Fruit fly (Drosophila melanogaster) whole organism, embryonic: Measurements from ENCODE around the gene odd.

Source experiments
- Bteb2 ChIP-seq: fragments of 200-800 bp; sonication (Bioruptor generic); optimal IDR thresholded peaks from 2 replicates; lab custom pipeline; 2016; ENCODE audit warnings: missing biosample characterization, missing genetic modification characterization
- CG12104 ChIP-seq: fragments of 200-800 bp; sonication (Bioruptor generic); optimal IDR thresholded peaks from 3 replicates; lab custom pipeline; 2016; ENCODE audit warnings: missing biosample characterization, missing genetic modification characterization
- CG12219 ChIP-seq: fragments of 200-800 bp; sonication (Bioruptor generic); optimal IDR thresholded peaks from 3 replicates; lab custom pipeline; 2018; ENCODE audit warnings: missing biosample characterization, mild to moderate bottlenecking, missing genetic modification characterization
- CG13287 ChIP-seq: fragments of 200-800 bp; sonication (Bioruptor generic); IDR thresholded peaks from 2 replicates; pipeline ENCODE4 v1.3.6; 2022; ENCODE audit warnings: missing biosample characterization, missing genetic modification characterization; ENCODE audit not compliant: partially characterized antibody
- CG14050 ChIP-seq: fragments of 200-800 bp; sonication (Bioruptor generic); IDR thresholded peaks from 3 replicates; pipeline ENCODE4 v1.3.6; 2022; ENCODE audit warnings: missing biosample characterization, missing genetic modification characterization
- CG15073 ChIP-seq: fragments of 200-800 bp; sonication (Bioruptor generic); optimal IDR thresholded peaks from 2 replicates; lab custom pipeline; 2016; ENCODE audit warnings: missing biosample characterization, missing genetic modification characterization
- CG15601 ChIP-seq: fragments of 200-800 bp; sonication (Bioruptor generic); optimal IDR thresholded peaks from 3 replicates; lab custom pipeline; 2019; ENCODE audit warnings: missing biosample characterization, mild to moderate bottlenecking, missing genetic modification characterization, moderate library complexity
- CG1603 ChIP-seq: fragments of 200-800 bp; sonication (Bioruptor generic); optimal IDR thresholded peaks from 2 replicates; lab custom pipeline; 2019; ENCODE audit warnings: missing biosample characterization, mild to moderate bottlenecking, missing genetic modification characterization, moderate library complexity
- CG1647 ChIP-seq: fragments of 200-800 bp; sonication (Bioruptor generic); optimal IDR thresholded peaks from 3 replicates; lab custom pipeline; 2016; ENCODE audit warnings: missing biosample characterization, missing genetic modification characterization
- CG16813 ChIP-seq: fragments of 200-800 bp; sonication (Bioruptor generic); IDR thresholded peaks from 3 replicates; pipeline ENCODE4 v1.3.6; 2022; ENCODE audit warnings: missing biosample characterization, missing genetic modification characterization; ENCODE audit not compliant: partially characterized antibody
- CG17328 ChIP-seq: fragments of 200-800 bp; sonication (Bioruptor generic); IDR thresholded peaks from 2 replicates; pipeline ENCODE4 v1.3.6; 2022; ENCODE audit warnings: missing biosample characterization, missing genetic modification characterization
- CG17568 ChIP-seq: fragments of 200-800 bp; sonication (Bioruptor generic); optimal IDR thresholded peaks from 2 replicates; lab custom pipeline; 2018; ENCODE audit warnings: missing biosample characterization, mild to moderate bottlenecking, missing genetic modification characterization, moderate library complexity
- CG2116 ChIP-seq: fragments of 200-800 bp; sonication (Bioruptor generic); optimal IDR thresholded peaks from 3 replicates; lab custom pipeline; 2018; ENCODE audit warnings: missing biosample characterization, mild to moderate bottlenecking, missing genetic modification characterization
- CG31365 ChIP-seq: fragments of 200-800 bp; sonication (Bioruptor generic); optimal IDR thresholded peaks from 2 replicates; lab custom pipeline; 2018; ENCODE audit warnings: missing biosample characterization, mild to moderate bottlenecking, missing genetic modification characterization
- CG32772 ChIP-seq: fragments of 200-800 bp; sonication (Bioruptor generic); IDR thresholded peaks from 2 replicates; pipeline ENCODE4 v1.3.6; 2022; ENCODE audit warnings: missing biosample characterization, missing genetic modification characterization
- CG34376 ChIP-seq: fragments of 200-800 bp; sonication (Bioruptor generic); optimal IDR thresholded peaks from 2 replicates; lab custom pipeline; 2018; ENCODE audit warnings: missing biosample characterization, mild to moderate bottlenecking, missing genetic modification characterization
- CG6689 ChIP-seq: fragments of 200-800 bp; sonication (Bioruptor generic); IDR thresholded peaks from 2 replicates; pipeline ENCODE4 v1.3.6; 2022; ENCODE audit warnings: missing biosample characterization, missing genetic modification characterization
- CG6813 ChIP-seq: fragments of 200-800 bp; sonication (Bioruptor generic); optimal IDR thresholded peaks from 2 replicates; lab custom pipeline; 2017; ENCODE audit warnings: missing biosample characterization, missing genetic modification characterization, mild to moderate bottlenecking, moderate library complexity, missing genetic modification reagents
- CG6854 ChIP-seq: fragments of 200-800 bp; sonication (Bioruptor generic); optimal IDR thresholded peaks from 3 replicates; lab custom pipeline; 2017; ENCODE audit warnings: missing biosample characterization, mild to moderate bottlenecking, missing genetic modification characterization
- CG8765 ChIP-seq: fragments of 200-800 bp; sonication (Bioruptor generic); IDR thresholded peaks from 2 replicates; pipeline ENCODE4 v1.3.6; 2022; ENCODE audit warnings: missing biosample characterization, missing genetic modification characterization
- Dll ChIP-seq: fragments of 200-800 bp; sonication (Bioruptor generic); IDR thresholded peaks from 4 replicates; pipeline ENCODE4 v1.3.6; 2022; ENCODE audit warnings: missing biosample characterization, missing genetic modification characterization; ENCODE audit not compliant: partially characterized antibody
- NC2β ChIP-seq: fragments of 200-800 bp; sonication (Bioruptor generic); optimal IDR thresholded peaks from 2 replicates; lab custom pipeline; 2016; ENCODE audit warnings: missing biosample characterization, missing genetic modification characterization
- Nf-YC ChIP-seq: fragments of 200-800 bp; optimal IDR thresholded peaks from 3 replicates; lab custom pipeline; 2019; ENCODE audit warnings: missing biosample characterization, mild to moderate bottlenecking, missing genetic modification characterization, moderate library complexity
- Opbp ChIP-seq: fragments of 200-800 bp; sonication (Bioruptor generic); IDR thresholded peaks from 3 replicates; pipeline ENCODE4 v1.3.6; 2022; ENCODE audit warnings: missing biosample characterization, missing genetic modification characterization; ENCODE audit not compliant: partially characterized antibody
- Ravus ChIP-seq: fragments of 200-800 bp; sonication (Bioruptor generic); IDR thresholded peaks from 2 replicates; pipeline ENCODE4 v1.3.6; 2022; ENCODE audit warnings: missing biosample characterization, missing genetic modification characterization
- Sox100B ChIP-seq: fragments of 200-800 bp; sonication (Bioruptor generic); optimal IDR thresholded peaks from 3 replicates; lab custom pipeline; 2018; ENCODE audit warnings: missing biosample characterization, mild to moderate bottlenecking, missing genetic modification characterization
- Sox102F ChIP-seq: fragments of 200-800 bp; sonication (Bioruptor generic); optimal IDR thresholded peaks from 2 replicates; lab custom pipeline; 2018; ENCODE audit warnings: missing biosample characterization, mild to moderate bottlenecking, missing genetic modification characterization, moderate library complexity
- TFAM ChIP-seq: fragments of 200-800 bp; sonication (Bioruptor generic); optimal IDR thresholded peaks from 2 replicates; lab custom pipeline; 2017; ENCODE audit warnings: missing biosample characterization, missing genetic modification characterization, inconsistent platforms
- Trl ChIP-seq, 3 experiments: fragments of >200 bp in 2 of 3; fragments of 200-800 bp in 1 of 3; sonication (Bioruptor generic) in 1 of 3; optimal IDR thresholded peaks; 2 replicates in 1 of 3; 3 replicates in 2 of 3; lab custom pipeline; 2016 to 2017; ENCODE audit warnings: missing biosample characterization in 1 of 3, missing genetic modification characterization in 1 of 3
- bigmax ChIP-seq: fragments of 200-800 bp; sonication (Bioruptor generic); optimal IDR thresholded peaks from 2 replicates; lab custom pipeline; 2018; ENCODE audit warnings: missing biosample characterization, mild to moderate bottlenecking, missing genetic modification characterization
- cwo ChIP-seq: fragments of 200-800 bp; sonication (Bioruptor generic); optimal IDR thresholded peaks from 3 replicates; lab custom pipeline; 2017; ENCODE audit warnings: missing biosample characterization, missing genetic modification characterization, mild to moderate bottlenecking, moderate library complexity, missing genetic modification reagents
- dysf ChIP-seq: fragments of 200-800 bp; sonication (Bioruptor generic); IDR thresholded peaks from 3 replicates; pipeline ENCODE4 v1.3.6; 2022; ENCODE audit warnings: missing biosample characterization, missing genetic modification characterization
- en ChIP-seq: fragments of 200-800 bp; sonication (Bioruptor generic); optimal IDR thresholded peaks from 2 replicates; lab custom pipeline; 2016; ENCODE audit warnings: missing biosample characterization, missing genetic modification characterization
- fd96Cb ChIP-seq: fragments of 200-800 bp; sonication (Bioruptor generic); optimal IDR thresholded peaks from 2 replicates; lab custom pipeline; 2018; ENCODE audit warnings: missing biosample characterization, mild to moderate bottlenecking, missing genetic modification characterization, moderate library complexity
- fru ChIP-seq: fragments of >200 bp; optimal IDR thresholded peaks from 2 replicates; lab custom pipeline; 2017
- gcm2 ChIP-seq: fragments of 200-800 bp; sonication (Bioruptor generic); optimal IDR thresholded peaks from 2 replicates; lab custom pipeline; 2016; ENCODE audit warnings: missing biosample characterization, missing genetic modification characterization
- ham ChIP-seq: fragments of 200-800 bp; sonication (Bioruptor generic); IDR thresholded peaks from 2 replicates; pipeline ENCODE4 v1.3.6; 2022; ENCODE audit warnings: missing biosample characterization, missing genetic modification characterization
- hkb ChIP-seq, 2 experiments: fragments of 200-800 bp in 1 of 2; fragments of >200 bp in 1 of 2; sonication (Bioruptor generic) in 1 of 2; IDR thresholded peaks in 1 of 2; optimal IDR thresholded peaks in 1 of 2; 2 replicates each; pipeline versions ENCODE4 v1.3.6 to Lab custom; 2017 to 2022; ENCODE audit warnings: missing biosample characterization in 1 of 2, missing genetic modification characterization in 1 of 2
- klu ChIP-seq: fragments of 200-800 bp; sonication (Bioruptor generic); IDR thresholded peaks from 2 replicates; pipeline ENCODE4 v1.3.6; 2022; ENCODE audit warnings: missing biosample characterization, missing genetic modification characterization
- odd ChIP-seq: fragments of 200-800 bp; sonication (Bioruptor generic); optimal IDR thresholded peaks from 2 replicates; lab custom pipeline; 2017; ENCODE audit warnings: missing biosample characterization, mild to moderate bottlenecking, missing genetic modification characterization
- org-1 ChIP-seq: fragments of 200-800 bp; sonication (Bioruptor generic); optimal IDR thresholded peaks from 2 replicates; lab custom pipeline; 2017; ENCODE audit warnings: missing biosample characterization, missing genetic modification characterization
- prd ChIP-seq, 3 experiments: fragments of >200 bp in 2 of 3; fragments of 200-800 bp in 1 of 3; sonication (Bioruptor generic) in 1 of 3; optimal IDR thresholded peaks in 2 of 3; IDR thresholded peaks in 1 of 3; 2 replicates in 2 of 3; 3 replicates in 1 of 3; pipeline versions ENCODE4 v1.3.6 to Lab custom; 2017 to 2022; ENCODE audit warnings: missing biosample characterization in 1 of 3, missing genetic modification characterization in 1 of 3
- pros ChIP-seq: fragments of 200-800 bp; sonication (Bioruptor generic); optimal IDR thresholded peaks from 3 replicates; lab custom pipeline; 2019; ENCODE audit warnings: missing biosample characterization, mild to moderate bottlenecking, missing genetic modification characterization, moderate library complexity
- psq ChIP-seq: fragments of 200-800 bp; sonication (Bioruptor generic); optimal IDR thresholded peaks from 2 replicates; lab custom pipeline; 2017; ENCODE audit warnings: missing biosample characterization, missing genetic modification characterization
- sim ChIP-seq: fragments of 200-800 bp; sonication (Bioruptor generic); IDR thresholded peaks from 2 replicates; pipeline ENCODE4 v1.3.6; 2022; ENCODE audit warnings: missing biosample characterization, missing genetic modification characterization
- so ChIP-seq: fragments of 200-800 bp; sonication (Bioruptor generic); IDR thresholded peaks from 3 replicates; pipeline ENCODE4 v1.3.6; 2022; ENCODE audit warnings: missing biosample characterization, missing genetic modification characterization
- sob ChIP-seq: fragments of 200-800 bp; sonication (Bioruptor generic); IDR thresholded peaks from 2 replicates; pipeline ENCODE4 v1.3.6; 2022; ENCODE audit warnings: missing biosample characterization, missing genetic modification characterization
- sr ChIP-seq: fragments of 200-800 bp; sonication (Bioruptor generic); IDR thresholded peaks from 3 replicates; pipeline ENCODE4 v1.3.6; 2022; ENCODE audit warnings: missing biosample characterization, missing genetic modification characterization
- sug ChIP-seq: fragments of 200-800 bp; optimal IDR thresholded peaks from 2 replicates; lab custom pipeline; 2019; ENCODE audit warnings: missing biosample characterization, mild to moderate bottlenecking, missing genetic modification characterization, moderate library complexity
- trem ChIP-seq: fragments of 200-800 bp; optimal IDR thresholded peaks from 3 replicates; lab custom pipeline; 2019; ENCODE audit warnings: missing biosample characterization, mild to moderate bottlenecking, missing genetic modification characterization, moderate library complexity

Gene odd

DNA sequence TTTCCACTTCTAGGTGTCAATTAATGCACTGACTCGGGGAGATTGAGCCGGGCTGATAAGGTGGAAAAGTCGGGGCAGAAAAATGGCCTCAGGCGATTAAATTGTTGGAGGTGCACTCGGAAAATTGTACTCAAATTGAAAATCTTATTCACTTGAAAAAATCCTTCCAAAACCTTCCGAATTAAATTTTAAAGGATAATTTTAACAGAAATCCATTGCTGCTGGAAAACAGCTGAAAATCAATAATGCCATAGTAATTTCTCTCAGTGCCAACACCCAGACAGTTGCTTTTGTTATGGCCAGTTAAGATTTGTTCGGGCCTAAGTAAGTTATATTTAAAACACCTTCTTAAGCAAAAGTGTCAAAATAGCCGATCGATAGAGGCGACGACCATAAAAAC, 5.7 kb downstream of the odd start (continued):
- TF ChIP-seq Sox102F (GFP tag; lab: Kevin White, UChicago) (no peak), CG16813 (GFP tag; lab: Robert Waterston, UW) (no peak), Ravus (no peak), Bteb2 (GFP tag; lab: Kevin White, UChicago) (no peak), cwo (GFP tag; lab: Kevin White, UChicago) (no peak), ham (GFP tag; lab: Robert Waterston, UW) (no peak), CG12219 (GFP tag; lab: Kevin White, UChicago) (no peak), sr (GFP tag; lab: Robert Waterston, UW) (no peak), CG1603 (peak; percentile 56), prd (optimal IDR thresholded peaks at IDR 0.05; lab: Kevin White, UChicago) (no peak), prd (GFP tag; IDR thresholded peaks at IDR 0.05; lab: Robert Waterston, UW) (peak; percentile 78), Trl (optimal IDR thresholded peaks at IDR 0.05; lab: Kevin White, UChicago) (no peak), Trl (GFP tag; optimal IDR thresholded peaks at IDR 0.05; lab: Kevin White, UChicago) (peak; percentile 26), Opbp (no peak), fru (lab: Kevin White, UChicago) (no peak), bigmax (GFP tag; lab: Kevin White, UChicago) (no peak), CG8765 (peak; percentile 70), Sox100B (no peak), CG13287 (no peak), CG32772 (GFP tag; lab: Robert Waterston, UW) (peak; percentile 43; the same call in 1 of the 2 replicates), CG14050 (no peak), odd (peak; percentile 28), Dll (GFP tag; lab: Robert Waterston, UW) (no peak), en (GFP tag; lab: Kevin White, UChicago) (no peak), hkb (optimal IDR thresholded peaks at IDR 0.05; lab: Kevin White, UChicago) (no peak), hkb (GFP tag; IDR thresholded peaks at IDR 0.05; lab: Robert Waterston, UW) (0 out of 2 replicates have a peak, but pooled peaks have one; percentile 10), dysf (GFP tag; lab: Robert Waterston, UW) (0 out of 3 replicates have a peak, but pooled peaks have one; percentile 30), so (GFP tag; lab: Robert Waterston, UW) (no peak), trem (no peak), klu (GFP tag; lab: Robert Waterston, UW) (no peak), CG6854 (GFP tag; lab: Kevin White, UChicago) (no peak), psq (GFP tag; lab: Kevin White, UChicago) (no peak), CG15601 (tag; lab: Kevin White, UChicago) (peak; percentile 41), TFAM (GFP tag; lab: Kevin White, UChicago) (no peak), CG1647 (GFP tag; lab: Kevin White, UChicago) (no peak), CG6689 (GFP tag; lab: Robert Waterston, UW) (no peak), gcm2 (GFP tag; lab: Kevin White, UChicago) (no peak), CG12104 (GFP tag; lab: Kevin White, UChicago) (no peak), CG6813 (GFP tag; lab: Kevin White, UChicago) (no peak), CG15073 (GFP tag; lab: Kevin White, UChicago) (no peak), Nf-YC (tag; lab: Kevin White, UChicago) (no peak), CG17328 (GFP tag; lab: Robert Waterston, UW) (peak; percentile 71), CG34376 (no peak), CG2116 (GFP tag; lab: Kevin White, UChicago) (no peak), sug (no peak), org-1 (no peak), CG31365 (tag; lab: Kevin White, UChicago) (no peak), NC2β (GFP tag; lab: Kevin White, UChicago) (no peak), sob (0 out of 2 replicates have a peak, but pooled peaks have one; percentile 39), CG17568 (GFP tag; lab: Kevin White, UChicago) (no peak), pros (GFP tag; lab: Kevin White, UChicago) (no peak), sim (GFP tag; lab: Robert Waterston, UW) (no peak), fd96Cb (peak; percentile 28)
